Worm (Caenorhabditis elegans) whole organism, L4/young adult: ENCODE results near the gene F29C4.4.

Source experiments
- W03F9.2 ChIP-seq: fragments of 150-350 bp; optimal IDR thresholded peaks from 2 replicates; lab custom pipeline; 2014; ENCODE audit warnings: missing biosample characterization, missing genetic modification characterization
- dao-5 ChIP-seq: sonication (generic microtip); optimal IDR thresholded peaks from 2 replicates; lab custom pipeline; 2016; ENCODE audit warnings: missing genotype, missing genetic modification characterization, moderate library complexity, missing compliant biosample characterization

ce11 chrIV:102848-103247, 8.6 kb upstream of the F29C4.4 start:
- TF ChIP-seq W03F9.2 (tag; lab: Kevin White, UChicago) = no peak
- no peak for TF ChIP-seq dao-5 (tag; lab: Kevin White, UChicago)
